Worm (Caenorhabditis elegans) whole organism, midembryonic: ENCODE measurements around the gene ZK643.5.

Experiments used
- T22C8.4 ChIP-seq: fragments of 200-800 bp; sonication (Bioruptor generic); IDR thresholded peaks from 2 replicates; pipeline ENCODE4 v1.3.6; 2022; ENCODE audit warnings: missing genetic modification characterization, missing compliant biosample characterization
- cog-1 ChIP-seq: sonication (generic microtip); optimal IDR thresholded peaks from 2 replicates; lab custom pipeline; 2016; ENCODE audit warnings: missing genetic modification characterization, missing compliant biosample characterization
- flt-1 ChIP-seq: fragments of 200-800 bp; sonication (Bioruptor generic); IDR thresholded peaks from 2 replicates; pipeline ENCODE4 v1.3.6; 2022; ENCODE audit warnings: missing genetic modification characterization, missing compliant biosample characterization
- klf-2 ChIP-seq: fragments of 200-800 bp; sonication (Bioruptor generic); conservative IDR thresholded peaks from 2 replicates; pipeline ENCODE4 v1.3.6; 2022; ENCODE audit warnings: missing genetic modification reagents, missing genetic modification characterization, missing compliant biosample characterization
- med-1 ChIP-seq: sonication (generic microtip); optimal IDR thresholded peaks from 2 replicates; lab custom pipeline; 2017; ENCODE audit warnings: missing genetic modification characterization, mild to moderate bottlenecking, missing compliant biosample characterization, antibody characterized with exemption, missing genetic modification reagents; ENCODE audit not compliant: insufficient read depth
- ref-1 ChIP-seq: fragments of 200-800 bp; sonication (Bioruptor generic); conservative IDR thresholded peaks from 2 replicates; pipeline ENCODE4 v1.3.6; 2022; ENCODE audit warnings: missing genetic modification reagents, missing genetic modification characterization, missing compliant biosample characterization
- tab-1 ChIP-seq: fragments of 200-800 bp; sonication (Bioruptor generic); IDR thresholded peaks from 2 replicates; pipeline ENCODE4 v1.3.6; 2022; ENCODE audit warnings: missing genetic modification characterization, missing compliant biosample characterization
- ztf-29 ChIP-seq: fragments of 200-800 bp; sonication (Bioruptor generic); IDR thresholded peaks from 2 replicates; pipeline ENCODE4 v1.3.6; 2022; ENCODE audit warnings: missing genetic modification reagents, missing genetic modification characterization, missing compliant biosample characterization

- no peak for TF ChIP-seq ztf-29 (GFP tag; lab: Robert Waterston, UW)
- TF ChIP-seq flt-1 (GFP tag; lab: Robert Waterston, UW): no peak
- TF ChIP-seq T22C8.4 (GFP tag; lab: Robert Waterston, UW): no peak
- no peak for TF ChIP-seq med-1 (GFP tag; lab: Kevin White, UChicago)
- TF ChIP-seq ref-1 (GFP tag; lab: Robert Waterston, UW): no peak
- no peak for TF ChIP-seq cog-1
- TF ChIP-seq tab-1 (GFP tag; lab: Robert Waterston, UW): no peak
- no peak for TF ChIP-seq klf-2 (GFP tag; lab: Robert Waterston, UW)
Measured at ce11 chrIII:8978512-8979352, 22.7 kb upstream of the ZK643.5 start.
